Fruit fly (Drosophila melanogaster): Measurements from ENCODE around the gene DIP-gamma.

DIP-gamma gene

dm6 chr3R:28959105-28959504 lies 11.1 kb downstream of the DIP-gamma start (continued):
- no peak for TF ChIP-seq CG12236 (GFP tag; optimal IDR thresholded peaks at IDR 0.05)
- peak; percentile 29 for TF ChIP-seq CG18619 (GFP tag; optimal IDR thresholded peaks at IDR 0.05)
- no peak for TF ChIP-seq Ets97D (GFP tag; optimal IDR thresholded peaks at IDR 0.05)
- TF ChIP-seq zfh2 (GFP tag; optimal IDR thresholded peaks at IDR 0.05) = no peak
- no peak for TF ChIP-seq vnd (GFP tag; IDR thresholded peaks at IDR 0.05; ENCODE audit: partially characterized antibody)
- peak; percentile 24 for TF ChIP-seq Ets65A (GFP tag)
- TF ChIP-seq salm (tag; optimal IDR thresholded peaks at IDR 0.05) = no peak
- TF ChIP-seq hbn (GFP tag; IDR thresholded peaks at IDR 0.05; ENCODE audit: partially characterized antibody) = no peak
- peak; percentile 8 for TF ChIP-seq CG9437 (GFP tag; optimal IDR thresholded peaks at IDR 0.05)
- TF ChIP-seq Sry-δ (GFP tag; optimal IDR thresholded peaks at IDR 0.05) = no peak
- no peak for TF ChIP-seq CG17612 (GFP tag; IDR thresholded peaks at IDR 0.05)
- TF ChIP-seq Atf-2 (GFP tag; optimal IDR thresholded peaks at IDR 0.05) = no peak
- TF ChIP-seq esg (GFP tag; conservative IDR thresholded peaks at IDR 0.05) = no peak
- no peak for TF ChIP-seq Eip74EF (GFP tag; optimal IDR thresholded peaks at IDR 0.05)
- TF ChIP-seq zen2 (GFP tag; IDR thresholded peaks at IDR 0.05; ENCODE audit: partially characterized antibody) = no peak
- TF ChIP-seq twi (tag; optimal IDR thresholded peaks at IDR 0.05) = no peak
- TF ChIP-seq ase (GFP tag; IDR thresholded peaks at IDR 0.05) = no peak
- no peak for TF ChIP-seq bigmax (GFP tag; optimal IDR thresholded peaks at IDR 0.05)
- no peak for TF ChIP-seq CG31388 (GFP tag; optimal IDR thresholded peaks at IDR 0.05)
- TF ChIP-seq CG15601 (tag; optimal IDR thresholded peaks at IDR 0.05) = no peak
- TF ChIP-seq Ada2b (GFP tag; IDR thresholded peaks at IDR 0.05) = no peak
- TF ChIP-seq Six4 (GFP tag; optimal IDR thresholded peaks at IDR 0.05) = no peak
- TF ChIP-seq CG32772 (GFP tag; IDR thresholded peaks at IDR 0.05) = no peak
- no peak for TF ChIP-seq CG2875 (GFP tag; optimal IDR thresholded peaks at IDR 0.05)
- TF ChIP-seq B-H1 (GFP tag; IDR thresholded peaks at IDR 0.05) = no peak
- TF ChIP-seq CG31441 (GFP tag; IDR thresholded peaks at IDR 0.05) = peak; percentile 62
- TF ChIP-seq CG8089 (GFP tag; optimal IDR thresholded peaks at IDR 0.05) = no peak
- TF ChIP-seq cg (GFP tag; optimal IDR thresholded peaks at IDR 0.05) = no peak
- no peak for TF ChIP-seq Dip2 (GFP tag; IDR thresholded peaks at IDR 0.05)
- TF ChIP-seq ham (GFP tag; IDR thresholded peaks at IDR 0.05) = no peak
- no peak for TF ChIP-seq H2.0 (GFP tag; IDR thresholded peaks at IDR 0.05)
- TF ChIP-seq gsb-n (tag; optimal IDR thresholded peaks at IDR 0.05) = no peak
- TF ChIP-seq CG7987 (GFP tag; optimal IDR thresholded peaks at IDR 0.05) = no peak
- no peak for TF ChIP-seq CG9797 (GFP tag; optimal IDR thresholded peaks at IDR 0.05)
- TF ChIP-seq HLHmδ (GFP tag; optimal IDR thresholded peaks at IDR 0.05) = no peak
- TF ChIP-seq nau (GFP tag; optimal IDR thresholded peaks at IDR 0.05) = no peak
- TF ChIP-seq dmrt99B (tag; optimal IDR thresholded peaks at IDR 0.05) = peak; percentile 64
- no peak for TF ChIP-seq Vsx1 (GFP tag; optimal IDR thresholded peaks at IDR 0.05)
- peak; percentile 29; the same call in 1 of the 2 replicates for TF ChIP-seq Oaz (GFP tag; IDR thresholded peaks at IDR 0.05)
- no peak for TF ChIP-seq MBD-R2 (GFP tag; IDR thresholded peaks at IDR 0.05)
- no peak for TF ChIP-seq Pdp1 (GFP tag; optimal IDR thresholded peaks at IDR 0.05)
- TF ChIP-seq stc (GFP tag; IDR thresholded peaks at IDR 0.05) = no peak
- TF ChIP-seq ewg (GFP tag; optimal IDR thresholded peaks at IDR 0.05) = no peak
- TF ChIP-seq CG14014 (GFP tag; IDR thresholded peaks at IDR 0.05) = no peak
- no peak for TF ChIP-seq CG3726 (GFP tag; IDR thresholded peaks at IDR 0.05)
- TF ChIP-seq ac (GFP tag; optimal IDR thresholded peaks at IDR 0.05) = no peak
- TF ChIP-seq aop (GFP tag; IDR thresholded peaks at IDR 0.05) = no peak
- no peak for TF ChIP-seq CG1233 (GFP tag; optimal IDR thresholded peaks at IDR 0.05)
- peak; percentile 47 for TF ChIP-seq tio (GFP tag; optimal IDR thresholded peaks at IDR 0.05)
- TF ChIP-seq ara (GFP tag; IDR thresholded peaks at IDR 0.05) = no peak
- TF ChIP-seq Max (GFP tag; optimal IDR thresholded peaks at IDR 0.05) = no peak
- TF ChIP-seq pita (GFP tag; optimal IDR thresholded peaks at IDR 0.05) = no peak

Measured in whole organism, embryonic.